Fruit fly (Drosophila melanogaster) whole organism, embryonic: ENCODE results near the gene pps.

Experiments used
- Adf1 ChIP-seq: fragments of 200-800 bp; sonication (Bioruptor generic); IDR thresholded peaks from 2 replicates; pipeline ENCODE4 v1.3.6; 2022; ENCODE audit warnings: missing biosample characterization, missing genetic modification characterization
- Awh ChIP-seq: fragments of 200-800 bp; sonication (Bioruptor generic); IDR thresholded peaks from 2 replicates; pipeline ENCODE4, ENCODE4 v1.3.6; 2022; ENCODE audit warnings: missing biosample characterization, missing genetic modification characterization
- B-H1 ChIP-seq: fragments of 200-800 bp; sonication (Bioruptor generic); IDR thresholded peaks from 3 replicates; pipeline ENCODE4 v1.3.6; 2022; ENCODE audit warnings: missing biosample characterization, missing genetic modification characterization
- Blimp-1 ChIP-seq: fragments of 200-800 bp; sonication (Bioruptor generic); optimal IDR thresholded peaks from 3 replicates; lab custom pipeline; 2018; ENCODE audit warnings: missing biosample characterization, missing genetic modification characterization, mild to moderate bottlenecking, moderate library complexity, missing genetic modification reagents
- BtbVII ChIP-seq: fragments of 200-800 bp; sonication (Bioruptor generic); optimal IDR thresholded peaks from 3 replicates; lab custom pipeline; 2017; ENCODE audit warnings: missing biosample characterization, mild to moderate bottlenecking, missing genetic modification characterization
- CG10209 ChIP-seq: fragments of 200-800 bp; sonication (Bioruptor generic); optimal IDR thresholded peaks from 3 replicates; lab custom pipeline; 2017; ENCODE audit warnings: missing biosample characterization, mild to moderate bottlenecking, missing genetic modification characterization, missing genetic modification reagents
- CG1024 ChIP-seq: fragments of 200-800 bp; sonication (Bioruptor generic); IDR thresholded peaks from 2 replicates; pipeline ENCODE4 v1.3.6; 2022; ENCODE audit warnings: missing biosample characterization, missing genetic modification characterization
- CG10979 ChIP-seq: fragments of 200-800 bp; sonication (Bioruptor generic); optimal IDR thresholded peaks from 2 replicates; lab custom pipeline; 2018; ENCODE audit warnings: missing biosample characterization, mild to moderate bottlenecking, missing genetic modification characterization, moderate library complexity
- CG13775 ChIP-seq: fragments of 200-800 bp; sonication (Bioruptor generic); optimal IDR thresholded peaks from 3 replicates; lab custom pipeline; 2017; ENCODE audit warnings: missing biosample characterization, mild to moderate bottlenecking, missing genetic modification characterization
- CG14441 ChIP-seq: fragments of 200-800 bp; sonication (Bioruptor generic); IDR thresholded peaks from 2 replicates; pipeline ENCODE4 v1.3.6; 2022; ENCODE audit warnings: missing biosample characterization, missing genetic modification characterization
- CG15601 ChIP-seq: fragments of 200-800 bp; sonication (Bioruptor generic); optimal IDR thresholded peaks from 3 replicates; lab custom pipeline; 2019; ENCODE audit warnings: missing biosample characterization, mild to moderate bottlenecking, missing genetic modification characterization, moderate library complexity
- CG17186 ChIP-seq: fragments of 200-800 bp; sonication (Bioruptor generic); optimal IDR thresholded peaks from 3 replicates; lab custom pipeline; 2017; ENCODE audit warnings: missing biosample characterization, missing genetic modification reagents, missing genetic modification characterization
- CG17328 ChIP-seq: fragments of 200-800 bp; sonication (Bioruptor generic); IDR thresholded peaks from 2 replicates; pipeline ENCODE4 v1.3.6; 2022; ENCODE audit warnings: missing biosample characterization, missing genetic modification characterization
- CG17568 ChIP-seq: fragments of 200-800 bp; sonication (Bioruptor generic); optimal IDR thresholded peaks from 2 replicates; lab custom pipeline; 2018; ENCODE audit warnings: missing biosample characterization, mild to moderate bottlenecking, missing genetic modification characterization, moderate library complexity
- CG18476 ChIP-seq: fragments of 200-800 bp; sonication (Bioruptor generic); optimal IDR thresholded peaks from 2 replicates; lab custom pipeline; 2016; ENCODE audit warnings: missing biosample characterization, mild to moderate bottlenecking, missing genetic modification characterization
- CG18764 ChIP-seq: fragments of 200-800 bp; sonication (Bioruptor generic); optimal IDR thresholded peaks from 3 replicates; lab custom pipeline; 2016; ENCODE audit warnings: missing biosample characterization, missing genetic modification characterization
- CG30403 ChIP-seq: fragments of 200-800 bp; sonication (Bioruptor generic); optimal IDR thresholded peaks from 3 replicates; lab custom pipeline; 2016; ENCODE audit warnings: missing biosample characterization, missing genetic modification characterization
- CG3065 ChIP-seq: fragments of 200-800 bp; sonication (Bioruptor generic); optimal IDR thresholded peaks from 2 replicates; lab custom pipeline; 2016; ENCODE audit warnings: missing biosample characterization, missing genetic modification characterization
- CG34376 ChIP-seq: fragments of 200-800 bp; sonication (Bioruptor generic); optimal IDR thresholded peaks from 2 replicates; lab custom pipeline; 2018; ENCODE audit warnings: missing biosample characterization, mild to moderate bottlenecking, missing genetic modification characterization
- CG4360 ChIP-seq: fragments of 200-800 bp; sonication (Bioruptor generic); IDR thresholded peaks from 2 replicates; pipeline ENCODE4 v1.3.6; 2022; ENCODE audit warnings: missing biosample characterization, missing genetic modification characterization
- CG5953 ChIP-seq: fragments of 200-800 bp; sonication (Bioruptor generic); IDR thresholded peaks from 2 replicates; pipeline ENCODE4 v1.3.6; 2022; ENCODE audit warnings: missing biosample characterization, missing genetic modification characterization
- CG8478 ChIP-seq: fragments of >200 bp; optimal IDR thresholded peaks from 2 replicates; lab custom pipeline; 2018
- CG9215 ChIP-seq: fragments of 200-800 bp; sonication (Bioruptor generic); IDR thresholded peaks from 2 replicates; pipeline ENCODE4 v1.3.6; 2022; ENCODE audit warnings: missing biosample characterization, missing genetic modification characterization
- CTCF ChIP-seq: fragments of 200-800 bp; sonication (Bioruptor generic); optimal IDR thresholded peaks from 2 replicates; lab custom pipeline; 2017; ENCODE audit warnings: missing biosample characterization, mild to moderate bottlenecking, missing genetic modification characterization, moderate library complexity
- CrebB ChIP-seq: fragments of 200-800 bp; sonication (Bioruptor generic); optimal IDR thresholded peaks from 3 replicates; lab custom pipeline; 2018; ENCODE audit warnings: missing biosample characterization, mild to moderate bottlenecking, missing genetic modification characterization
- Dref ChIP-seq: fragments of 200-800 bp; sonication (Bioruptor generic); IDR thresholded peaks from 2 replicates; pipeline ENCODE4 v1.3.6; 2022; ENCODE audit warnings: missing biosample characterization, missing genetic modification characterization
- E2f1 ChIP-seq: fragments of 200-800 bp; sonication (Bioruptor generic); IDR thresholded peaks from 2 replicates; pipeline ENCODE4 v1.3.6; 2022; ENCODE audit warnings: missing biosample characterization, missing genetic modification characterization
- Fer2 ChIP-seq: fragments of 200-800 bp; sonication (Bioruptor generic); optimal IDR thresholded peaks from 2 replicates; lab custom pipeline; 2018; ENCODE audit warnings: missing biosample characterization, mild to moderate bottlenecking, missing genetic modification characterization, moderate library complexity
- Gsc ChIP-seq: fragments of 200-800 bp; sonication (Bioruptor generic); IDR thresholded peaks from 2 replicates; pipeline ENCODE4 v1.3.6; 2022; ENCODE audit warnings: missing biosample characterization, missing genetic modification characterization
- HLH54F ChIP-seq: fragments of 200-800 bp; sonication (Bioruptor generic); optimal IDR thresholded peaks from 3 replicates; lab custom pipeline; 2016; ENCODE audit warnings: missing biosample characterization, missing genetic modification characterization
- Hand ChIP-seq: fragments of 200-800 bp; sonication (Bioruptor generic); optimal IDR thresholded peaks from 2 replicates; lab custom pipeline; 2017; ENCODE audit warnings: mild to moderate bottlenecking, missing biosample characterization, missing genetic modification reagents, missing genetic modification characterization
- Hr78 ChIP-seq, 2 experiments: fragments of 200-800 bp in 1 of 2; fragments of >200 bp in 1 of 2; sonication (Bioruptor generic) in 1 of 2; optimal IDR thresholded peaks; 2 replicates each; lab custom pipeline; 2017 to 2019; ENCODE audit warnings: missing biosample characterization in 2 of 2, missing genetic modification characterization in 2 of 2, mild to moderate bottlenecking in 1 of 2, moderate library complexity in 1 of 2
- Lim3 ChIP-seq: fragments of 200-800 bp; sonication (Bioruptor generic); IDR thresholded peaks from 2 replicates; pipeline ENCODE4 v1.3.6; 2022; ENCODE audit warnings: missing biosample characterization, missing genetic modification characterization
- MESR4 ChIP-seq: fragments of 200-800 bp; sonication (Bioruptor generic); optimal IDR thresholded peaks from 2 replicates; lab custom pipeline; 2018; ENCODE audit warnings: missing biosample characterization, mild to moderate bottlenecking, missing genetic modification characterization, moderate library complexity
- Rx ChIP-seq: fragments of 200-800 bp; sonication (Bioruptor generic); IDR thresholded peaks from 2 replicates; pipeline ENCODE4 v1.3.6; 2022; ENCODE audit warnings: missing biosample characterization, missing genetic modification characterization
- Sin3A ChIP-seq: fragments of >200 bp; optimal IDR thresholded peaks from 2 replicates; lab custom pipeline; 2018
- Taf1 ChIP-seq: fragments of 200-800 bp; sonication (Bioruptor generic); IDR thresholded peaks from 2 replicates; pipeline ENCODE4 v1.3.6; 2022; ENCODE audit warnings: missing biosample characterization, missing genetic modification characterization
- az2 ChIP-seq: fragments of 200-800 bp; sonication (Bioruptor generic); optimal IDR thresholded peaks from 3 replicates; lab custom pipeline; 2016; ENCODE audit warnings: missing biosample characterization, missing genetic modification characterization
- chn ChIP-seq: fragments of 200-800 bp; sonication (Bioruptor generic); optimal IDR thresholded peaks from 2 replicates; lab custom pipeline; 2016; ENCODE audit warnings: missing biosample characterization, missing genetic modification characterization
- fd3F ChIP-seq: fragments of 200-800 bp; sonication (Bioruptor generic); optimal IDR thresholded peaks from 2 replicates; lab custom pipeline; 2018; ENCODE audit warnings: missing biosample characterization, mild to moderate bottlenecking, missing genetic modification characterization, moderate library complexity
- grn ChIP-seq: fragments of 200-800 bp; sonication (Bioruptor generic); optimal IDR thresholded peaks from 3 replicates; lab custom pipeline; 2017; ENCODE audit warnings: missing biosample characterization, missing genetic modification characterization
- gro ChIP-seq: fragments of 200-800 bp; sonication (Bioruptor generic); optimal IDR thresholded peaks from 2 replicates; lab custom pipeline; 2016; ENCODE audit warnings: missing biosample characterization, missing genetic modification characterization
- her ChIP-seq: fragments of 200-800 bp; sonication (Bioruptor generic); optimal IDR thresholded peaks from 2 replicates; lab custom pipeline; 2016; ENCODE audit warnings: missing biosample characterization, missing genetic modification characterization
- lov ChIP-seq, 2 experiments: fragments of 200-800 bp in 1 of 2; fragments of >200 bp in 1 of 2; sonication (Bioruptor generic) in 1 of 2; IDR thresholded peaks in 1 of 2; optimal IDR thresholded peaks in 1 of 2; 2 replicates in 1 of 2; 3 replicates in 1 of 2; pipeline versions ENCODE4 v1.3.6 to Lab custom; 2017 to 2022; ENCODE audit warnings: missing biosample characterization in 1 of 2, missing genetic modification characterization in 1 of 2
- pzg ChIP-seq: fragments of 200-800 bp; sonication (Bioruptor generic); optimal IDR thresholded peaks from 3 replicates; lab custom pipeline; 2018; ENCODE audit warnings: missing biosample characterization, mild to moderate bottlenecking, missing genetic modification characterization, moderate library complexity
- salm ChIP-seq: fragments of 200-800 bp; sonication (Bioruptor generic); optimal IDR thresholded peaks from 2 replicates; lab custom pipeline; 2018; ENCODE audit warnings: missing biosample characterization, mild to moderate bottlenecking, missing genetic modification characterization
- seq ChIP-seq: fragments of 200-800 bp; sonication (Bioruptor generic); IDR thresholded peaks from 2 replicates; pipeline ENCODE4 v1.3.6; 2022; ENCODE audit warnings: missing biosample characterization, missing genetic modification characterization
- sob ChIP-seq: fragments of 200-800 bp; sonication (Bioruptor generic); IDR thresholded peaks from 2 replicates; pipeline ENCODE4 v1.3.6; 2022; ENCODE audit warnings: missing biosample characterization, missing genetic modification characterization
- stwl ChIP-seq: fragments of 200-800 bp; sonication (Bioruptor generic); optimal IDR thresholded peaks from 3 replicates; lab custom pipeline; 2018; ENCODE audit warnings: missing biosample characterization, mild to moderate bottlenecking, missing genetic modification characterization, moderate library complexity
- twi ChIP-seq: fragments of 200-800 bp; optimal IDR thresholded peaks from 2 replicates; lab custom pipeline; 2019; ENCODE audit warnings: missing biosample characterization, mild to moderate bottlenecking, missing genetic modification characterization, moderate library complexity
- yki ChIP-seq: fragments of >200 bp; optimal IDR thresholded peaks from 3 replicates; lab custom pipeline; 2018

Gene pps

dm6 chr3R:12406235-12407196 lies 7.1 kb upstream of the pps start, which contains the start of gene CG5167 (continued):
- TF ChIP-seq B-H1 (GFP tag; lab: Robert Waterston, UW), result peak; percentile 11; the same call in 1 of the 3 replicates
- TF ChIP-seq CG30403 (GFP tag; lab: Kevin White, UChicago), result peak; percentile 34
- TF ChIP-seq CG9215 (GFP tag; lab: Robert Waterston, UW), result no peak
- TF ChIP-seq Hand, result no peak
- TF ChIP-seq Hr78 (GFP tag; optimal IDR thresholded peaks at IDR 0.05; lab: Kevin White, UChicago), result no peak
- TF ChIP-seq CG15601 (tag; lab: Kevin White, UChicago), result peak; percentile 37
- no peak for TF ChIP-seq Rx (GFP tag; lab: Robert Waterston, UW)
- no peak for TF ChIP-seq CG3065 (GFP tag; lab: Kevin White, UChicago)
- TF ChIP-seq CrebB (tag; lab: Kevin White, UChicago), result peak; percentile 31
- no peak for TF ChIP-seq CG18476
- TF ChIP-seq CG10209 (GFP tag; lab: Kevin White, UChicago), result no peak
- no peak for TF ChIP-seq seq (GFP tag; lab: Robert Waterston, UW)
- TF ChIP-seq CTCF, result no peak
- peak; percentile 37 for TF ChIP-seq az2 (GFP tag; lab: Kevin White, UChicago)
- TF ChIP-seq yki (lab: Kevin White, UChicago), result no peak
- no peak for TF ChIP-seq Awh (GFP tag; lab: Robert Waterston, UW)
- TF ChIP-seq MESR4 (GFP tag; lab: Kevin White, UChicago), result peak; percentile 33
- TF ChIP-seq Lim3, result no peak
- TF ChIP-seq CG17186 (GFP tag; lab: Kevin White, UChicago), result no peak
- TF ChIP-seq CG34376 (GFP tag; lab: Kevin White, UChicago), result peak; percentile 76
- no peak for TF ChIP-seq Fer2 (tag; lab: Kevin White, UChicago)
- no peak for TF ChIP-seq salm (tag; lab: Kevin White, UChicago)
- no peak for TF ChIP-seq Sin3A (lab: Kevin White, UChicago)
- no peak for TF ChIP-seq Gsc (GFP tag; lab: Robert Waterston, UW)
- no peak for TF ChIP-seq CG18764 (GFP tag; lab: Kevin White, UChicago)
- no peak for TF ChIP-seq her (GFP tag; lab: Kevin White, UChicago)
- peak; percentile 61 for TF ChIP-seq CG10979 (tag; lab: Kevin White, UChicago)
- peak; percentile 5 for TF ChIP-seq pzg (GFP tag; lab: Kevin White, UChicago)
- peak; percentile 3 for TF ChIP-seq fd3F (GFP tag; lab: Kevin White, UChicago)
- no peak for TF ChIP-seq CG4360
- TF ChIP-seq lov (optimal IDR thresholded peaks at IDR 0.05; lab: Kevin White, UChicago), result no peak
- no peak for TF ChIP-seq lov (GFP tag; IDR thresholded peaks at IDR 0.05; lab: Robert Waterston, UW)
- peak; percentile 63 for TF ChIP-seq BtbVII (GFP tag; lab: Kevin White, UChicago)
- peak; percentile 54 for TF ChIP-seq CG17328 (GFP tag; lab: Robert Waterston, UW)
- no peak for TF ChIP-seq CG1024 (GFP tag; lab: Robert Waterston, UW)
- no peak for TF ChIP-seq CG5953 (GFP tag; lab: Robert Waterston, UW)
- TF ChIP-seq HLH54F (GFP tag; lab: Kevin White, UChicago), result no peak
- no peak for TF ChIP-seq CG17568 (GFP tag; lab: Kevin White, UChicago)
- no peak for TF ChIP-seq chn (GFP tag; lab: Kevin White, UChicago)
- TF ChIP-seq CG14441 (GFP tag; lab: Robert Waterston, UW), result no peak
- TF ChIP-seq twi (tag; lab: Kevin White, UChicago), result no peak
- TF ChIP-seq stwl (tag; lab: Kevin White, UChicago), result peak; percentile 60
- no peak for TF ChIP-seq CG8478
- TF ChIP-seq Taf1 (GFP tag; lab: Robert Waterston, UW), result no peak
- no peak for TF ChIP-seq CG13775 (GFP tag; lab: Kevin White, UChicago)
- TF ChIP-seq Adf1 (GFP tag; lab: Robert Waterston, UW), result no peak
- no peak for TF ChIP-seq Blimp-1 (GFP tag; lab: Kevin White, UChicago)
- TF ChIP-seq gro (GFP tag; lab: Kevin White, UChicago), result no peak
- peak; percentile 93 for TF ChIP-seq grn (GFP tag; lab: Kevin White, UChicago)
- peak; percentile 49 for TF ChIP-seq Dref (GFP tag; lab: Robert Waterston, UW)
- no peak for TF ChIP-seq sob (GFP tag; lab: Robert Waterston, UW)
- TF ChIP-seq E2f1 (GFP tag; lab: Robert Waterston, UW), result no peak
